Comparison of ENCODE assay signal across 1 fruit fly cellular context in genomic region chr3L:7976081-7976483, dm6.
A peak's percentile ranks its signal among the peaks of the same experiment; 100 is the strongest.
TF ChIP-seq lines count a peak whose summit lies in the region.

TSS of gene HP4 (minus strand) at chr3L:7976154.
TSS of gene CG8209 (plus strand) at chr3L:7976406.

TF ChIP-seq in whole organism, embryonic, 481 proteins besides CTCF, POLR2A, EP300 and RAD21 (continued from another document and continues in another):
- TF ChIP-seq eyg (GFP tag; optimal IDR thresholded peaks at IDR 0.05; lab: Kevin White, UChicago) (peak; percentile 31), CG32772 (GFP tag; IDR thresholded peaks at IDR 0.05; lab: Robert Waterston, UW) (peak; percentile 83), CG30431 (GFP tag; optimal IDR thresholded peaks at IDR 0.05; lab: Kevin White, UChicago) (peak; percentile 60), CG9215 (GFP tag; IDR thresholded peaks at IDR 0.05; lab: Robert Waterston, UW) (peak; percentile 81), vvl (GFP tag; IDR thresholded peaks at IDR 0.05; lab: Robert Waterston, UW) (peak; percentile 95), MESR4 (GFP tag; optimal IDR thresholded peaks at IDR 0.05; lab: Kevin White, UChicago) (peak; percentile 29), chn (GFP tag; optimal IDR thresholded peaks at IDR 0.05; lab: Kevin White, UChicago) (peak; percentile 51), CG1024 (GFP tag; IDR thresholded peaks at IDR 0.05; lab: Robert Waterston, UW) (peak; percentile 62; the same call in 1 of the 2 replicates), Med (GFP tag; lab: Kevin White, UChicago) (peak; percentile 92), slou (GFP tag; optimal IDR thresholded peaks at IDR 0.05; lab: Kevin White, UChicago) (peak; percentile 31), Hr39 (optimal IDR thresholded peaks at IDR 0.05; lab: Kevin White, UChicago) (no peak), Dfd (GFP tag; optimal IDR thresholded peaks at IDR 0.05; lab: Kevin White, UChicago) (no peak), CG11085 (GFP tag; IDR thresholded peaks at IDR 0.05; lab: Robert Waterston, UW) (peak; percentile 79), B-H2 (GFP tag; optimal IDR thresholded peaks at IDR 0.05; lab: Kevin White, UChicago) (peak; percentile 74), CG13296 (GFP tag; optimal IDR thresholded peaks at IDR 0.05; lab: Kevin White, UChicago) (peak; percentile 78), Lim3 (GFP tag; IDR thresholded peaks at IDR 0.05; lab: Robert Waterston, UW) (no peak), stc (GFP tag; IDR thresholded peaks at IDR 0.05; lab: Robert Waterston, UW) (peak; percentile 87), CG14050 (GFP tag; IDR thresholded peaks at IDR 0.05; lab: Robert Waterston, UW) (peak; percentile 62; the same call in 2 of the 3 replicates), CG13424 (tag; optimal IDR thresholded peaks at IDR 0.05; lab: Kevin White, UChicago) (peak; percentile 87), en (GFP tag; optimal IDR thresholded peaks at IDR 0.05; lab: Kevin White, UChicago) (no peak), Lpt (GFP tag; optimal IDR thresholded peaks at IDR 0.05; lab: Kevin White, UChicago) (no peak), Opbp (GFP tag; IDR thresholded peaks at IDR 0.05; lab: Robert Waterston, UW; ENCODE audit: partially characterized antibody) (peak; percentile 90; the same call in 2 of the 3 replicates), CG12659 (GFP tag; optimal IDR thresholded peaks at IDR 0.05; lab: Kevin White, UChicago) (peak; percentile 89), Dek (tag; optimal IDR thresholded peaks at IDR 0.05; lab: Kevin White, UChicago) (peak; percentile 84), gsb-n (tag; optimal IDR thresholded peaks at IDR 0.05; lab: Kevin White, UChicago) (peak; percentile 85), Pdp1 (GFP tag; optimal IDR thresholded peaks at IDR 0.05; lab: Kevin White, UChicago) (peak; percentile 53 to 63), Nf-YC (tag; optimal IDR thresholded peaks at IDR 0.05; lab: Kevin White, UChicago) (peak; percentile 77), TFAM (GFP tag; optimal IDR thresholded peaks at IDR 0.05; lab: Kevin White, UChicago) (no peak), Aef1 (GFP tag; IDR thresholded peaks at IDR 0.05; lab: Robert Waterston, UW) (peak; percentile 74), Mrtf (GFP tag; IDR thresholded peaks at IDR 0.05; lab: Robert Waterston, UW) (peak; percentile 56; the same call in 1 of the 3 replicates), Atf6 (GFP tag; IDR thresholded peaks at IDR 0.05; lab: Robert Waterston, UW) (peak; percentile 75), Gsc (GFP tag; IDR thresholded peaks at IDR 0.05; lab: Robert Waterston, UW) (no peak), CG34422 (GFP tag; IDR thresholded peaks at IDR 0.05; lab: Robert Waterston, UW) (peak; percentile 87), gce (GFP tag; IDR thresholded peaks at IDR 0.05; lab: Robert Waterston, UW) (0 out of 3 replicates have a peak, but pooled peaks have one; percentile 37), gt (GFP tag; IDR thresholded peaks at IDR 0.05; lab: Robert Waterston, UW) (no peak), pfk (GFP tag; optimal IDR thresholded peaks at IDR 0.05; lab: Kevin White, UChicago) (peak; percentile 18), CG10431 (GFP tag; optimal IDR thresholded peaks at IDR 0.05; lab: Kevin White, UChicago) (peak; percentile 60), CG10321 (GFP tag; IDR thresholded peaks at IDR 0.05; lab: Robert Waterston, UW) (peak; percentile 21; the same call in 1 of the 2 replicates), CG14710 (tag; optimal IDR thresholded peaks at IDR 0.05; lab: Kevin White, UChicago) (peak; percentile 88), Atf3 (GFP tag; optimal IDR thresholded peaks at IDR 0.05; lab: Kevin White, UChicago) (peak; percentile 31), CG2875 (GFP tag; optimal IDR thresholded peaks at IDR 0.05; lab: Kevin White, UChicago) (peak; percentile 30), CG8944 (GFP tag; optimal IDR thresholded peaks at IDR 0.05; lab: Kevin White, UChicago) (peak; percentile 14), az2 (GFP tag; optimal IDR thresholded peaks at IDR 0.05; lab: Kevin White, UChicago) (peak; percentile 77), CG2678 (tag; optimal IDR thresholded peaks at IDR 0.05; lab: Kevin White, UChicago) (peak; percentile 88), CG4360 (GFP tag; IDR thresholded peaks at IDR 0.05; lab: Robert Waterston, UW) (no peak), E2f1 (GFP tag; IDR thresholded peaks at IDR 0.05; lab: Robert Waterston, UW) (peak; percentile 89), lab (GFP tag; optimal IDR thresholded peaks at IDR 0.05; lab: Kevin White, UChicago) (peak; percentile 90), MTF-1 (GFP tag; optimal IDR thresholded peaks at IDR 0.05; lab: Kevin White, UChicago; ENCODE audit: borderline replicate concordance) (peak; percentile 22), ci (GFP tag; IDR thresholded peaks at IDR 0.05; lab: Robert Waterston, UW) (peak; percentile 82), tgo (GFP tag; IDR thresholded peaks at IDR 0.05; lab: Robert Waterston, UW) (peak; percentile 92), CG43689 (GFP tag; IDR thresholded peaks at IDR 0.05; lab: Robert Waterston, UW) (peak; percentile 68), CG17359 (tag; optimal IDR thresholded peaks at IDR 0.05; lab: Kevin White, UChicago) (peak; percentile 82), odd (GFP tag; optimal IDR thresholded peaks at IDR 0.05; lab: Kevin White, UChicago) (peak; percentile 22), CG34376 (GFP tag; optimal IDR thresholded peaks at IDR 0.05; lab: Kevin White, UChicago) (peak; percentile 68), CG11456 (GFP tag; IDR thresholded peaks at IDR 0.05; lab: Robert Waterston, UW) (peak; percentile 85), CG16863 (GFP tag; optimal IDR thresholded peaks at IDR 0.05; lab: Kevin White, UChicago) (peak; percentile 18), Camta (GFP tag; optimal IDR thresholded peaks at IDR 0.05; lab: Kevin White, UChicago) (no peak), CG2712 (tag; optimal IDR thresholded peaks at IDR 0.05; lab: Kevin White, UChicago) (peak; percentile 92), CG10147 (GFP tag; optimal IDR thresholded peaks at IDR 0.05; lab: Kevin White, UChicago) (peak; percentile 62), prd (optimal IDR thresholded peaks at IDR 0.05; lab: Kevin White, UChicago) (no peak), prd (GFP tag; IDR thresholded peaks at IDR 0.05; lab: Robert Waterston, UW) (peak; percentile 91), grn (GFP tag; optimal IDR thresholded peaks at IDR 0.05; lab: Kevin White, UChicago) (no peak), CG10267 (tag; optimal IDR thresholded peaks at IDR 0.05; lab: Kevin White, UChicago) (peak; percentile 96), CG14667 (GFP tag; IDR thresholded peaks at IDR 0.05; lab: Robert Waterston, UW) (peak; percentile 73), mirr (GFP tag; optimal IDR thresholded peaks at IDR 0.05; lab: Kevin White, UChicago) (no peak), CG17186 (GFP tag; optimal IDR thresholded peaks at IDR 0.05; lab: Kevin White, UChicago) (no peak), corto (GFP tag; optimal IDR thresholded peaks at IDR 0.05; lab: Kevin White, UChicago) (no peak), z (GFP tag; IDR thresholded peaks at IDR 0.05; lab: Robert Waterston, UW) (no peak), Drgx (GFP tag; IDR thresholded peaks at IDR 0.05; lab: Robert Waterston, UW) (peak; percentile 74), CG17612 (GFP tag; IDR thresholded peaks at IDR 0.05; lab: Robert Waterston, UW) (no peak), mld (GFP tag; IDR thresholded peaks at IDR 0.05; lab: Robert Waterston, UW; ENCODE audit: partially characterized antibody) (peak; percentile 83; the same call in 2 of the 3 replicates), pho (GFP tag; optimal IDR thresholded peaks at IDR 0.05; lab: Kevin White, UChicago) (peak; percentile 67), grau (tag; optimal IDR thresholded peaks at IDR 0.05; lab: Kevin White, UChicago) (peak; percentile 85), HLH4C (GFP tag; IDR thresholded peaks at IDR 0.05; lab: Robert Waterston, UW; ENCODE audit: partially characterized antibody) (peak; percentile 85), shn (GFP tag; optimal IDR thresholded peaks at IDR 0.05; lab: Kevin White, UChicago) (peak; percentile 35), dimm (GFP tag; IDR thresholded peaks at IDR 0.05; lab: Robert Waterston, UW) (no peak; the same call in 1 of the 2 replicates), Chrac-16 (GFP tag; optimal IDR thresholded peaks at IDR 0.05; lab: Kevin White, UChicago) (peak; percentile 76), CG2889 (GFP tag; IDR thresholded peaks at IDR 0.05; lab: Robert Waterston, UW) (peak; percentile 72; the same call in 2 of the 3 replicates), gsb (GFP tag; IDR thresholded peaks at IDR 0.05; lab: Robert Waterston, UW) (0 out of 2 replicates have a peak, but pooled peaks have one; percentile 5), gro (GFP tag; optimal IDR thresholded peaks at IDR 0.05; lab: Kevin White, UChicago) (peak; percentile 37), pita (GFP tag; optimal IDR thresholded peaks at IDR 0.05; lab: Kevin White, UChicago) (no peak), CG2120 (GFP tag; optimal IDR thresholded peaks at IDR 0.05; lab: Kevin White, UChicago) (peak; percentile 85), E2f2 (GFP tag; IDR thresholded peaks at IDR 0.05; lab: Robert Waterston, UW) (peak; percentile 72), ara (GFP tag; IDR thresholded peaks at IDR 0.05; lab: Robert Waterston, UW) (peak; percentile 69; the same call in 1 of the 2 replicates), C15 (GFP tag; IDR thresholded peaks at IDR 0.05; lab: Robert Waterston, UW) (peak; percentile 69; the same call in 2 of the 3 replicates), yki (optimal IDR thresholded peaks at IDR 0.05; lab: Kevin White, UChicago) (no peak), CG2116 (GFP tag; optimal IDR thresholded peaks at IDR 0.05; lab: Kevin White, UChicago) (peak; percentile 78), HmgZ (tag; optimal IDR thresholded peaks at IDR 0.05; lab: Kevin White, UChicago) (peak; percentile 78), Doc2 (GFP tag; IDR thresholded peaks at IDR 0.05; lab: Robert Waterston, UW) (no peak), NK7.1 (GFP tag; optimal IDR thresholded peaks at IDR 0.05; lab: Kevin White, UChicago) (peak; percentile 42), bigmax (GFP tag; optimal IDR thresholded peaks at IDR 0.05; lab: Kevin White, UChicago) (no peak), CG1529 (GFP tag; optimal IDR thresholded peaks at IDR 0.05; lab: Kevin White, UChicago) (peak; percentile 26), Ada2b (GFP tag; IDR thresholded peaks at IDR 0.05; lab: Robert Waterston, UW) (peak; percentile 76), so (GFP tag; IDR thresholded peaks at IDR 0.05; lab: Robert Waterston, UW) (no peak; the same call in 2 of the 3 replicates), Hmr (GFP tag; optimal IDR thresholded peaks at IDR 0.05; lab: Kevin White, UChicago) (peak; percentile 88), CG17385 (GFP tag; optimal IDR thresholded peaks at IDR 0.05; lab: Kevin White, UChicago) (peak; percentile 78), Hey (tag; optimal IDR thresholded peaks at IDR 0.05; lab: Kevin White, UChicago) (no peak), slbo (GFP tag; IDR thresholded peaks at IDR 0.05; lab: Robert Waterston, UW) (peak; percentile 94), CG4328 (GFP tag; optimal IDR thresholded peaks at IDR 0.05; lab: Kevin White, UChicago) (peak; percentile 74), Xrp1 (GFP tag; IDR thresholded peaks at IDR 0.05; lab: Robert Waterston, UW) (peak; percentile 91), CG5245 (GFP tag; optimal IDR thresholded peaks at IDR 0.05; lab: Kevin White, UChicago) (peak; percentile 58), CG11696 (GFP tag; IDR thresholded peaks at IDR 0.05; lab: Robert Waterston, UW) (peak; percentile 58), CG15601 (tag; optimal IDR thresholded peaks at IDR 0.05; lab: Kevin White, UChicago) (peak; percentile 79), trem (tag; optimal IDR thresholded peaks at IDR 0.05; lab: Kevin White, UChicago) (peak; percentile 85), ERR (GFP tag; optimal IDR thresholded peaks at IDR 0.05; lab: Kevin White, UChicago) (no peak), CG10979 (tag; optimal IDR thresholded peaks at IDR 0.05; lab: Kevin White, UChicago) (peak; percentile 80), tin (GFP tag; optimal IDR thresholded peaks at IDR 0.05; lab: Kevin White, UChicago) (peak; percentile 84), CG9727 (GFP tag; optimal IDR thresholded peaks at IDR 0.05; lab: Kevin White, UChicago) (peak; percentile 83), crp (GFP tag; optimal IDR thresholded peaks at IDR 0.05; lab: Kevin White, UChicago) (peak in 1 of 2 experiments; percentile 41), Dip2 (GFP tag; IDR thresholded peaks at IDR 0.05; lab: Robert Waterston, UW) (no peak), Mes4 (GFP tag; optimal IDR thresholded peaks at IDR 0.05; lab: Kevin White, UChicago) (no peak), Mad (GFP tag; optimal IDR thresholded peaks at IDR 0.05; lab: Kevin White, UChicago) (peak; percentile 69), Dp (GFP tag; optimal IDR thresholded peaks at IDR 0.05; lab: Kevin White, UChicago) (peak; percentile 53), CoRest (tag; optimal IDR thresholded peaks at IDR 0.05; lab: Kevin White, UChicago) (peak; percentile 88), Hsf (GFP tag; optimal IDR thresholded peaks at IDR 0.05; lab: Kevin White, UChicago) (peak; percentile 71), org-1 (GFP tag; optimal IDR thresholded peaks at IDR 0.05; lab: Kevin White, UChicago) (no peak), ranshi (GFP tag; IDR thresholded peaks at IDR 0.05; lab: Robert Waterston, UW) (peak; percentile 86), CG6175 (GFP tag; IDR thresholded peaks at IDR 0.05; lab: Robert Waterston, UW) (peak; percentile 28; the same call in 1 of the 3 replicates), fd64A (GFP tag; optimal IDR thresholded peaks at IDR 0.05; lab: Kevin White, UChicago) (no peak), Atf-2 (GFP tag; optimal IDR thresholded peaks at IDR 0.05; lab: Kevin White, UChicago) (peak; percentile 36), CG31441 (GFP tag; IDR thresholded peaks at IDR 0.05; lab: Robert Waterston, UW) (peak; percentile 91), CG32767 (GFP tag; IDR thresholded peaks at IDR 0.05; lab: Robert Waterston, UW) (peak; percentile 66), gcm (GFP tag; optimal IDR thresholded peaks at IDR 0.05; lab: Kevin White, UChicago) (peak; percentile 85), CG14965 (GFP tag; optimal IDR thresholded peaks at IDR 0.05; lab: Kevin White, UChicago; ENCODE audit: borderline replicate concordance) (no peak), ewg (GFP tag; optimal IDR thresholded peaks at IDR 0.05; lab: Kevin White, UChicago) (peak; percentile 63), CG4404 (GFP tag; IDR thresholded peaks at IDR 0.05; lab: Robert Waterston, UW) (peak; percentile 71), Awh (GFP tag; IDR thresholded peaks at IDR 0.05; lab: Robert Waterston, UW) (peak; percentile 76), tll (GFP tag; optimal IDR thresholded peaks at IDR 0.05; lab: Kevin White, UChicago) (peak in 1 of 2 experiments; percentile 8), CG6765 (GFP tag; optimal IDR thresholded peaks at IDR 0.05; lab: Kevin White, UChicago) (peak; percentile 70), Hmx (GFP tag; optimal IDR thresholded peaks at IDR 0.05; lab: Kevin White, UChicago) (peak; percentile 19), pzg (GFP tag; optimal IDR thresholded peaks at IDR 0.05; lab: Kevin White, UChicago) (peak; percentile 47)
